Worm (Caenorhabditis elegans): ENCODE results near the gene R11D1.4.

Gene R11D1.4

DNA sequence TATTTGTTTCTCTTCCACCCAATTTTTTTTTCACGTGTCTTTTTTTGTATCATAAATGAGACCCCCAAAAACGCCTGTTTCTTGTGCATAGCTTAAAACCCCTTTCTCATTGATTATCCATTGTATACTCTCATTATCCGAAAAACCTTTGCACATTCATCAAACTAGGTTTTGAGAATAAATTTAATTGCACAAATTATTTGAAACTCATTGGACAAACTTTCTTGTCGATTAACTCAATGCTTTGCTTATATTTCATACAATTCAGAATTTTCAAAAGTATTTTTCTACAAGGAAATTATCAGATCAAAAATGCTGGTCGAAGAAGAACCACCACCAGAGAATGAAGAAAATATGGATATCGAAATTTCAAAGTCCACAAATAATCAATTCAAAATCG, 9.9 kb downstream of the R11D1.4 start, which contains the start of gene R11D1.1:
R11D1.1 (plus strand) TSS at position 301 of the 400 bp plus-strand sequence.
- TF ChIP-seq W03F9.2 (tag; optimal IDR thresholded peaks at IDR 0.05) (no peak), dao-5 (tag; optimal IDR thresholded peaks at IDR 0.05) (no peak), him-1 (tag; optimal IDR thresholded peaks at IDR 0.05) (no peak)

ce11 chrV:12701613-12702012, 12.4 kb downstream of the R11D1.4 start:
- no peak for TF ChIP-seq W03F9.2 (tag; optimal IDR thresholded peaks at IDR 0.05)

DNA sequence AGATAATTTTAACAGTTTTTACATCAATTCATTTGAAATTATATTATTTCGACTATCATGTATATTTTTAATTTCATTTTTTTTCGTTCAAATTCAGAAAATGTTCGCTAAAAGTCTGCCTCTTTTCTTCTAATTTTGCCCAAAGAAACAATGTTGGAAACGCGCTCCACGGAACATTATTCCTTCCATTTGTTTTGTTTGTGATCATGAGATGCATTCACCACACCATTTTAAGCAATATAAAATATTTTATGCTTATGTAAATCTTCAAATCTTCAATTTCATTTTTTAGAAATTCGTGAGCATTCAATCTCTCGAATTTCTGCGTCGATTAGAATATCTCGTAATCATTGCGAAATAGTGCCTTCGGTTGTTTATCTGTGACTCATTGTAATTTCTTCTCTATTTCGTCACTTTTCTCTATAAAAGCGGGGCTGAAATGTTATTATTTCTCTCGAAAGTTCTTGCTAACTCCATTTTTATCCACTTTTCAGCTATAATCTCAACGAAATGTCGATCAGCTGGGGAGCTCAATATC, 16.6 kb downstream of the R11D1.4 start, which contains the start of gene istr-1:
istr-1 (plus strand) TSS at position 495 of the 538 bp plus-strand sequence.
- TF ChIP-seq W03F9.2 (tag; optimal IDR thresholded peaks at IDR 0.05) = no peak

DNA sequence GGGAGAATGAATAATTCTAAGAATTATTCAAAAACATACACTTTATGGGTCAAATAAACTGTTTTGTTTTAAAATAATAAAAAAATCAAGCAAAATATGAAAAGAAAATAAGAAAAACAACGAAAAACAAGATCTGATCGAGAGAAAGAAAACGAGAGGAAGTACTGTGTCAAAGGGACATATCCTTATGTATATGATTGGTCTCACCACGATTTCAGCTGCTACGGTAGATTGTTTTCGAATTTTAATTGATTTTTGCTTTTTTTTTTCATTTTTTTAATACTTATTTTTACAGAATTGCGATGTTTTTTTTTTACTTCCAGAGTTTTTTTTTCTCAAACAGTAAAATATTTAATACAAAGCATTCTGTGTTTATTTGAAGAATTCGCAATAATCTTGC, 17.2 kb downstream of the R11D1.4 start:
- TF ChIP-seq W03F9.2 (tag; optimal IDR thresholded peaks at IDR 0.05) (peak; percentile 62), dao-5 (tag; optimal IDR thresholded peaks at IDR 0.05) (no peak)

DNA sequence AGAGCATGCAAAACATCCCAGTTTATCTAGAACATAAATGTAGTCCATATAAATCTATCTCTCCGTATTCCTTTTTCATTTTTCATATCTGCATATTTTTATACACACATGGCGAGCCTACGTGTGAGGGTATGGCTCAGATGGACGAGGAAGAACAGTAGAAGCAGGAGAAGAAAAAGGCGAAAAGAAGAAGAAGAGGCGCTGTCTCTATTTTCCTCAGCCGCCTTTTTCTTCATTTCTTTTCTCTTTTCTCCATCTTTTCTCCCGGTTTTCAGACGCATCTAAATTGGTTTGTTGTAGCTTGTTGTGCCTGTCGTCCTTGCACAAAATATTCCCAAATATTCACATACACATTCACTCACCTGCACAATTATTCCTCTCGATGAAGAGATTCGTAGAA, 18.1 kb downstream of the R11D1.4 start, which contains the start of gene K10C8.4:
K10C8.4 (plus strand) TSS at position 301 of the 400 bp plus-strand sequence.
- TF ChIP-seq W03F9.2 (tag; optimal IDR thresholded peaks at IDR 0.05) = no peak
- no peak for TF ChIP-seq him-1 (tag; optimal IDR thresholded peaks at IDR 0.05)
- no peak for TF ChIP-seq dao-5 (tag; optimal IDR thresholded peaks at IDR 0.05)

ce11 chrV:12695155-12695554, 18.9 kb downstream of the R11D1.4 start, which contains the start of gene parn-1:
parn-1 (minus strand) TSS chrV:12695255.
- TF ChIP-seq him-1 (tag; optimal IDR thresholded peaks at IDR 0.05) (no peak), W03F9.2 (tag; optimal IDR thresholded peaks at IDR 0.05) (no peak), dao-5 (tag; optimal IDR thresholded peaks at IDR 0.05) (no peak)

ce11 chrV:12683205-12683604, 30.8 kb downstream of the R11D1.4 start:
- no peak for TF ChIP-seq dao-5 (tag; optimal IDR thresholded peaks at IDR 0.05)
- no peak for TF ChIP-seq W03F9.2 (tag; optimal IDR thresholded peaks at IDR 0.05)

ce11 chrV:12679807-12680206, 34.2 kb downstream of the R11D1.4 start, which contains the start of gene frpr-15:
frpr-15 (plus strand) TSS chrV:12680107.
- TF ChIP-seq him-1 (tag; optimal IDR thresholded peaks at IDR 0.05) = no peak
- no peak for TF ChIP-seq dao-5 (tag; optimal IDR thresholded peaks at IDR 0.05)
- TF ChIP-seq W03F9.2 (tag; optimal IDR thresholded peaks at IDR 0.05) = no peak

ce11 chrV:12679292-12679691, 34.7 kb downstream of the R11D1.4 start:
- TF ChIP-seq dao-5 (tag; optimal IDR thresholded peaks at IDR 0.05) = no peak
- no peak for TF ChIP-seq him-1 (tag; optimal IDR thresholded peaks at IDR 0.05)
- TF ChIP-seq W03F9.2 (tag; optimal IDR thresholded peaks at IDR 0.05) = no peak

ce11 chrV:12676299-12676698, 37.7 kb downstream of the R11D1.4 start:
- TF ChIP-seq dao-5 (tag; optimal IDR thresholded peaks at IDR 0.05) (no peak), him-1 (tag; optimal IDR thresholded peaks at IDR 0.05) (no peak), W03F9.2 (tag; optimal IDR thresholded peaks at IDR 0.05) (no peak)

- TF ChIP-seq dao-5 (tag; optimal IDR thresholded peaks at IDR 0.05) (no peak), W03F9.2 (tag; optimal IDR thresholded peaks at IDR 0.05) (no peak), him-1 (tag; optimal IDR thresholded peaks at IDR 0.05) (no peak)
Measured at ce11 chrV:12673745-12674144, 40.3 kb downstream of the R11D1.4 start.

DNA sequence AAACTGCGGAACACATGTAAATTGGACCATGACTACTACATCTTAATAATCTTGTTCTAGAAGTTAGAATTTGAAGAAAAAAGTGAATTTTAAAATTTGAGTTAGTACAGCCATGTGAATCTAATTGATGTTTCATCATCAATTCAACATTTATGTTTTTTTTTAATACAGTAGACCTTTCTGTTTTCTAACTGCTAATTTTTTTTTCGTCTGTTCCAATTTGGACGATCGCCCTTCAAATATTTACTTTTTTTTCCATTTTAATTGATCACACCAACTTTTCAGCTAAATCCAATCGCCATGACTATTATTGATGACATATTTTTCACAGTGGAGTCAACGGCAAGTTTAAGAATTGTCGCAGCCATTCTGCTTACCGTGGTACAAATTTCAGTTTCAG, 43.4 kb downstream of the R11D1.4 start, which contains the start of gene srx-116:
srx-116 (plus strand) TSS at position 301 of the 400 bp plus-strand sequence.
- TF ChIP-seq him-1 (tag; optimal IDR thresholded peaks at IDR 0.05) (no peak), dao-5 (tag; optimal IDR thresholded peaks at IDR 0.05) (no peak), W03F9.2 (tag; optimal IDR thresholded peaks at IDR 0.05) (no peak)

- TF ChIP-seq W03F9.2 (tag; optimal IDR thresholded peaks at IDR 0.05) = no peak
- TF ChIP-seq him-1 (tag; optimal IDR thresholded peaks at IDR 0.05) = no peak
- TF ChIP-seq dao-5 (tag; optimal IDR thresholded peaks at IDR 0.05) = no peak
Measured at ce11 chrV:12667926-12668325, 46.1 kb downstream of the R11D1.4 start, which contains the start of gene W05B10.4. W05B10.4 (plus strand) TSS chrV:12668226.

DNA sequence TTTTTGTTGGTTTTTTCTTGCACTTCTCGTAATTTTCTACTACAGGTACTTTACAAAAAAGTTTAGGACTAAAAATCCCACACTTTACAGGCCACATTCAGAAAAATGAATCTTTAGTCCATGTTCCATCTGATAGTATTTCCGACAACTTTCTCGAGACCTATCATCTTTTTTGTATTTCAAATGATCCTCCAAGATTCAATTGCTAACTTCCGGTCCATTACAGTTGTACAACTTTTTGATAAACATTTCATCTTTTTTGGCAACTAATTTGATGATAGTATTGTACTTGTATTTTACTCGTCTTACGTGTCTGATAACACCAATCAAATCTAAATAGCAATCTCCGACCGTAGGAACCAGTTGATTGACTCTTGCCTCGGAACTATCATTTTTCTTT, 46.6 kb downstream of the R11D1.4 start:
- no peak for TF ChIP-seq him-1 (tag; optimal IDR thresholded peaks at IDR 0.05)
- TF ChIP-seq dao-5 (tag; optimal IDR thresholded peaks at IDR 0.05) = no peak
- TF ChIP-seq W03F9.2 (tag; optimal IDR thresholded peaks at IDR 0.05) = no peak

ce11 chrV:12663386-12663785, 50.6 kb downstream of the R11D1.4 start:
- TF ChIP-seq dao-5 (tag; optimal IDR thresholded peaks at IDR 0.05) (no peak), him-1 (tag; optimal IDR thresholded peaks at IDR 0.05) (no peak), W03F9.2 (tag; optimal IDR thresholded peaks at IDR 0.05) (no peak)

All from whole organism, L4/young adult.